Worm (Caenorhabditis elegans) whole organism, midembryonic: Measurements from ENCODE around the gene Y64H9A.2.
A peak's percentile ranks its signal among the peaks of the same experiment; 100 is the strongest.

ENCODE experiments used
- T22C8.4 ChIP-seq: fragments of 200-800 bp; sonication (Bioruptor generic); IDR thresholded peaks from 2 replicates; pipeline ENCODE4 v1.3.6; 2022; ENCODE audit warnings: missing genetic modification characterization, missing compliant biosample characterization
- cog-1 ChIP-seq: sonication (generic microtip); optimal IDR thresholded peaks from 2 replicates; lab custom pipeline; 2016; ENCODE audit warnings: missing genetic modification characterization, missing compliant biosample characterization
- flt-1 ChIP-seq: fragments of 200-800 bp; sonication (Bioruptor generic); IDR thresholded peaks from 2 replicates; pipeline ENCODE4 v1.3.6; 2022; ENCODE audit warnings: missing genetic modification characterization, missing compliant biosample characterization
- klf-2 ChIP-seq: fragments of 200-800 bp; sonication (Bioruptor generic); conservative IDR thresholded peaks from 2 replicates; pipeline ENCODE4 v1.3.6; 2022; ENCODE audit warnings: missing genetic modification reagents, missing genetic modification characterization, missing compliant biosample characterization
- med-1 ChIP-seq: sonication (generic microtip); optimal IDR thresholded peaks from 2 replicates; lab custom pipeline; 2017; ENCODE audit warnings: missing genetic modification characterization, mild to moderate bottlenecking, missing compliant biosample characterization, antibody characterized with exemption, missing genetic modification reagents; ENCODE audit not compliant: insufficient read depth
- ref-1 ChIP-seq: fragments of 200-800 bp; sonication (Bioruptor generic); conservative IDR thresholded peaks from 2 replicates; pipeline ENCODE4 v1.3.6; 2022; ENCODE audit warnings: missing genetic modification reagents, missing genetic modification characterization, missing compliant biosample characterization
- tab-1 ChIP-seq: fragments of 200-800 bp; sonication (Bioruptor generic); IDR thresholded peaks from 2 replicates; pipeline ENCODE4 v1.3.6; 2022; ENCODE audit warnings: missing genetic modification characterization, missing compliant biosample characterization
- ztf-23 ChIP-seq: fragments of 200-800 bp; sonication (Bioruptor generic); IDR thresholded peaks from 2 replicates; pipeline ENCODE4 v1.3.6; 2022; ENCODE audit warnings: missing genetic modification reagents, missing genetic modification characterization, missing compliant biosample characterization
- ztf-29 ChIP-seq: fragments of 200-800 bp; sonication (Bioruptor generic); IDR thresholded peaks from 2 replicates; pipeline ENCODE4 v1.3.6; 2022; ENCODE audit warnings: missing genetic modification reagents, missing genetic modification characterization, missing compliant biosample characterization

Y64H9A.2 gene

DNA sequence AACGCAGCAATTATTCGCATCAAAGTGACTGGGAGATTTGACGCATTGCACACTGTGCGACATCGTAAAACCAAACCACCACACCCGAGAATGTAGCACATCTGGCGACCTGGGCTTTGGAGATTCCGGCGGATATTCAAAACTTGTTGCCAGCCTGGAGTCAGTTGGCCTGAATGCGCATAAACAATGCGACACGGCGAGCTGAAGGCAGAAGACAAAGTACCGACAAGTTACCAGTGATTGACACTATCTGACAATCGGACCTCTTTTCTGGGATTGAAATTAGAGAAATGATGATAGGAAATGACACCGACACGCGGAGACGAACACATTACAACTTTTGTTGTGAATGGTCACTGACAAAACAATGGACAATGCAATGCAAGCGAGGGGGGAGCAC, 5.0 kb upstream of the Y64H9A.2 start:
- TF ChIP-seq flt-1 (GFP tag; lab: Robert Waterston, UW): no peak

DNA sequence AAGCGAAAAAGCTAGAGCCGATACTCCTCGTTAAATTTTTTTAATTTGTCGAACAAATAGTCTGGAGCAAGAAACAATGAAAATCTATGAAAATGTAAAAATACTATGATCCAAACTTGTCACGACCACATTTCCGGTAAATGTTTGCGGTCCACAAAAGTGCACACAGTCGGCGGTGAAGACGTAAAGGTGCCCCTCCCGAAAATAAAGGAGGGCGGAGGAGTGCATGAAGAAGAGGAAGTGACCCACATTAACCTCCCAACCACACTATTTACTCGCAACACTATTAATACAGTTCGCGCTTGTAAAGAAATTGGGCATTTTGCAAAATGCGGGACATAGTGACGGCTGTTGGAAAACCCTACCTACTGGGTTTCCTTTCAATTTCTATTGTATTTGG, 3.7 kb upstream of the Y64H9A.2 start:
- no peak for TF ChIP-seq med-1 (GFP tag; lab: Kevin White, UChicago)
- no peak for TF ChIP-seq T22C8.4 (GFP tag; lab: Robert Waterston, UW)
- TF ChIP-seq ztf-29 (GFP tag; lab: Robert Waterston, UW): no peak
- no peak for TF ChIP-seq flt-1 (GFP tag; lab: Robert Waterston, UW)
- TF ChIP-seq tab-1 (GFP tag; lab: Robert Waterston, UW): no peak
- TF ChIP-seq ztf-23: no peak
- no peak for TF ChIP-seq ref-1 (GFP tag; lab: Robert Waterston, UW)
- no peak for TF ChIP-seq klf-2 (GFP tag; lab: Robert Waterston, UW)
- no peak for TF ChIP-seq cog-1

DNA sequence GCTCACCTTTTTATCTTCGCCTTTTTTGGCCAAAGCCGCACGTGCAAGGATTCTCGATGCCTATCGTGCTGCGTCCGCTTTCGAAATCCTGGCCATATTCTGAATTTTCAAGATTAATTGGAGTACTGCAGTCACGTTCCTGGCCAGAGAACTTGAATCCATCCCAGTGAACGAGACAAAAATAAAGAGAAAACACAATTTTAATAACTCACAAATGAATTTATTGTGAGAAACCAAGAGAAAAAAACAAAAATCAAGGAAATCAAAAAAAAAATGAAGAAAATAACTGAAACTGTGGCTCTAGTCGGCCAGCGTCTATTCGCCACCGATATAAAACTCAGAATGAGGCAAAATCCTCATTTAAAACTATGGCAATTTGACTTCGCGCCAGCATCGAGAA, 15.4 kb downstream of the Y64H9A.2 start, which contains the start of gene C24H10.4:
C24H10.4 (minus strand) TSS at position 101 of the 400 bp plus-strand sequence.
- TF ChIP-seq klf-2 (GFP tag; lab: Robert Waterston, UW) (no peak), med-1 (GFP tag; lab: Kevin White, UChicago) (no peak), tab-1 (GFP tag; lab: Robert Waterston, UW) (no peak), ztf-23 (no peak)

DNA sequence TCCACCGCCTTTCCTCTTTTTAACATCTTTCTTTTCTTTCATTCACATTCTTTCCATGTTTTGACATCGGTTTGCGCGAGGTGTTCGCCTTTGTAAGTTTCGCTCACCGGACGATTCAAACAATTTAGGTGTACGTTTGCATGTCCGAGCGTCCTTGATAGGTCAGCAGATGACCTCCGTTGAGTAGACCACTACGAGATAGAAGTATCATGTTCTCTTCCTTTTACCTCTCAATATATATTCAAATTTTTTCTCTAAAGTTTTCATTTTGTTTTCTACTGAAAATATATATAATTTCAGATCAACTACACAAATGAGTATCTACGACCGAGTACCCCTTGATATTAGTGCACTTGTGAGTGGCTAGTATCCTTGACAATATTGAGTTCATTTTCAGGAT, 17.0 kb downstream of the Y64H9A.2 start, which contains the start of gene C24H10.3:
C24H10.3 (plus strand) TSS at position 301 of the 400 bp plus-strand sequence.
- no peak for TF ChIP-seq med-1 (GFP tag; lab: Kevin White, UChicago)
- TF ChIP-seq ref-1 (GFP tag; lab: Robert Waterston, UW): no peak
- TF ChIP-seq cog-1: no peak
- no peak for TF ChIP-seq tab-1 (GFP tag; lab: Robert Waterston, UW)
- TF ChIP-seq ztf-23: no peak
- TF ChIP-seq flt-1 (GFP tag; lab: Robert Waterston, UW): no peak
- no peak for TF ChIP-seq ztf-29 (GFP tag; lab: Robert Waterston, UW)
- TF ChIP-seq klf-2 (GFP tag; lab: Robert Waterston, UW): no peak
- TF ChIP-seq T22C8.4 (GFP tag; lab: Robert Waterston, UW): no peak

DNA sequence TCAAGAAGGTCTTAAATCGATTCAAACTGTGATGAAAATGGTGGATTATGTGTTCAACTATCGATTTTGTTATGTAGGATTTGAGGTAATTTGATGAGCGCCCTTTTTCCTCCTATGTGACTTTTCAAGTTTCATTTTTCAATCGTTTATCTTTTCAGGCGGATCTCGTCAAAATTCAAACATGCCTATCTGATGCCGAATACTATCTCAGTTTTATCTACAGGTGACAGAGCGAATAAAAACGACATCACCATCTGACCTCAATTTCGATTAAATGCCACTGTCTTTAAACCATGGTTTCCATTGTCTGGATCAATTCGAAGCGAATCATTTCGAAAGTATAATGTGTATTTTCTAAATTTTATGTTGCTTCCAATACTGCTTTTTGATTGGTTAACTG, 18.0 kb downstream of the Y64H9A.2 start:
- TF ChIP-seq T22C8.4 (GFP tag; lab: Robert Waterston, UW) (no peak), tab-1 (GFP tag; lab: Robert Waterston, UW) (no peak), cog-1 (no peak), med-1 (GFP tag; lab: Kevin White, UChicago) (no peak), ref-1 (GFP tag; lab: Robert Waterston, UW) (no peak), flt-1 (GFP tag; lab: Robert Waterston, UW) (no peak), ztf-29 (GFP tag; lab: Robert Waterston, UW) (no peak)

DNA sequence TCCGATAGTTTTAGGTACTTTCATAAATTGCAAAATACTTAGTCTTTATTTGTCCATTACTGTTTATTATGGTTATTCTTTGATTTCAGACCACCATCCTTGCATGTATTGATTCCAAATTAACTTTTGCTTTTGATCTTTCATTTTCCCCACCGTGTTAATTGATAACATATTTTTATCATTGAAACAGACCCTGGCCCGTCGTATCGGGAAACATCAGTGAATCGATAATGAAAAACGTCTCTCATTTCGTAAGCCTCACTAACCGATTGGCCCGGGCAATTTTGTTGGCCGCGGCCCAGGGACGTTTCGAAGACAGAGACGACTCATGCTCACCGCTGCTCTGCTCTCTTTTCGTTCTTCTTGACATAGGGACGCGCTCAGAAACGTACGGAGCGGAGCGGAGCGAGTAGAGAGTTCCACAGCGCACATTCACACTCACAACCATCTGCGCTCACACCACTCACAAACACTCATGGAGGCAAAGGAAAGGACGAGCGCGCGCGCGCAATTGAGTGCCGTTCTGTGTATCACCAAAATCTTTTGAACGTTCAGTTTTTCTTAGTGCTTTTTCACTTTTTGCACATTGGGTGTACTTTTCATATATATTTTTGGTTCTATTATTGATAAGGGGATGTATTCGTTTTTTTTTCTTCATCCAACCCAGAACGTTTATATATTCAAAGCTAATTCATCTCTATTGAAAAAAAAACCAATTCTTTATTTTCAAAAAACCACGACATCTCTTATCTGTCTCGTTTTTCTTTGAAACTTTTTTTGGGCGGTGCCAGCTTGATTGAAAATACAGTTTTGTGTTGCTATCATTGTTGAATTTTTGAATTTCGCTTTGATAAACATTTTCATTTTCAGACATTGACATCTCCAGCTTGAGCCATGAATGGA, 20.2 kb downstream of the Y64H9A.2 start, which contains the start of gene C24H10.2:
C24H10.2 (plus strand) TSS at position 853 of the 903 bp plus-strand sequence.
- TF ChIP-seq med-1 (GFP tag; lab: Kevin White, UChicago): no peak
- TF ChIP-seq ztf-23: 0 out of 2 replicates have a peak, but pooled peaks have one; percentile 9
- TF ChIP-seq ref-1 (GFP tag; lab: Robert Waterston, UW): no peak
- TF ChIP-seq ztf-29 (GFP tag; lab: Robert Waterston, UW): no peak
- TF ChIP-seq flt-1 (GFP tag; lab: Robert Waterston, UW): peak; percentile 58; the same call in 1 of the 2 replicates
- TF ChIP-seq T22C8.4 (GFP tag; lab: Robert Waterston, UW): no peak
- TF ChIP-seq cog-1: peak; percentile 7
- TF ChIP-seq tab-1 (GFP tag; lab: Robert Waterston, UW): 0 out of 2 replicates have a peak, but pooled peaks have one; percentile 56
- no peak for TF ChIP-seq klf-2 (GFP tag; lab: Robert Waterston, UW)

DNA sequence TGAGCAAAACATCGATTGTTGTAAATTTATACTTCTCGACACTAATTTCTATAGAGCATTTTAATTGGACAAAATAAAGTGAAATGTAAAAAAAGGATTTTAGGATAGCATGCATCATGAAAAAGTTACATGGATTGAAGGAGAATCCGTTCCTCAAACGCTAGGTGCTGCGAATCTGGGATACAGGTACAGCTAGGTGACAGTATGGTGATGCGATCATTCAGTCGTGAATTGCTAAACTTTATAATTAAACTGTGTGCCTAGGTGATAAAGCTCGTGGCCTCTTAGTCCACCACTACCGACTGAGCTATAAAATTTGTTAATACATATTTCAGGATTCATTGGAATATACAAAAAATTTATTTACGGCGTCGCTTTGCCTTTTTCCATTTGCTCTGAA, 22.8 kb downstream of the Y64H9A.2 start:
- TF ChIP-seq ref-1 (GFP tag; lab: Robert Waterston, UW): no peak
- TF ChIP-seq flt-1 (GFP tag; lab: Robert Waterston, UW): no peak
- TF ChIP-seq ztf-29 (GFP tag; lab: Robert Waterston, UW): no peak
- TF ChIP-seq klf-2 (GFP tag; lab: Robert Waterston, UW): no peak
- TF ChIP-seq cog-1: no peak
- TF ChIP-seq med-1 (GFP tag; lab: Kevin White, UChicago): no peak
- no peak for TF ChIP-seq tab-1 (GFP tag; lab: Robert Waterston, UW)
- no peak for TF ChIP-seq ztf-23
- TF ChIP-seq T22C8.4 (GFP tag; lab: Robert Waterston, UW): no peak

DNA sequence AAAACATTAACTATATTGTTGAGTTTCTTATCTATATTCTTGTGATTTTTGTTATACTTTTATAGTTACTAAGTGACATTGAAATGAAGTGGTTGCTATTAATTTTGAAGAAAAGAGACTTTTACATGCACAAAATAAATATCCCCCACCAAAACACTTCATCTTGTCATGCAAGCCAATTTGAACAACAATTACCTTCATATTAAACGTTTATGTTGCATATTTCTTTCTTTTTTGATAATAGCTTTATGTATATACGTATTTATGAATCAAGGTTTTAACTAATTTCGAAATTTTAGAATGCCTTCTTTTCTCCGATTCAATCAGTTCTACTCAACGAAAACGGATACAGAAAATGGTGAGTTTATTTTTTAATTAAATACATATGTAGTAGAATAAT, 24.0 kb downstream of the Y64H9A.2 start, which contains the start of gene clc-7:
clc-7 (plus strand) TSS at position 301 of the 400 bp plus-strand sequence.
- no peak for TF ChIP-seq flt-1 (GFP tag; lab: Robert Waterston, UW)
- no peak for TF ChIP-seq med-1 (GFP tag; lab: Kevin White, UChicago)

DNA sequence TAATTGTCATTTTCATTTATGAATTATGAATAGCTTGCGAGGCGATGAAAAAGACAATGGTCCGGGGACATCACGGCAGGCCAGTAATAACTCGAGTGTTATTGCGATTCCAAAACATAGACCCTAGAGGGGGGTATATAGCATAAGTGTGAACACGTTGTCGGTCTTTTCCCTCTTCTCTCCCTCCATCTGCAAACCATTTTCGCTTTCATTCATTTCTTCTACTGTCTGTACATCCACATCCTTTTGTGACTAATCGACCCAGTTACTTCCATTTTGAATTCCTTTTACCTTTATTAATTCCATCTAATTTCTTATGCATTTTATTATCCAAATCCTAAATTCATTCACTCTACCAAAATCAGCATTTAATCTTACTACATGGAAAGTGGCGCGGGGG, 27.2 kb downstream of the Y64H9A.2 start:
- TF ChIP-seq cog-1 (peak; percentile 14), ztf-29 (GFP tag; lab: Robert Waterston, UW) (no peak)

DNA sequence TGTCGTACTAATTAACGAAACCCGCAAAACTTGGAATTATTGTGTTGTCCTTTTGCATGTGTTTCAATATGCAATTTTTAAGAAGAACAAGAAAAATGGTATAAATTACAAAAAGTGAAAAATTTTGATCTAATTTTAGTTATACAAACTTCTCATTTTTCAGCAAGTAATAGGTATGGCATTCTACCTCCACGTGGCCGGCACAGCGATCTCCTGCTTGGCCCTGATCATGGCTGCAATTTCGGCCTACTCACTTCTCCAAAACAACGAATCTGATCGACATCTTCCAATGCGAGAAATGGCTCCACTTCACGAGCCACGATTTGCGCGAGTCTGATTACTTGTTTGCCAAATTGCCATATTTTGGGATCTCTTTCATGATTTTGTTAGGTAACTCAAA, 30.1 kb downstream of the Y64H9A.2 start:
- TF ChIP-seq flt-1 (GFP tag; lab: Robert Waterston, UW): no peak
- no peak for TF ChIP-seq ztf-23
- no peak for TF ChIP-seq klf-2 (GFP tag; lab: Robert Waterston, UW)
